Worm (Caenorhabditis elegans): ENCODE data around the gene F25E5.2.

DNA sequence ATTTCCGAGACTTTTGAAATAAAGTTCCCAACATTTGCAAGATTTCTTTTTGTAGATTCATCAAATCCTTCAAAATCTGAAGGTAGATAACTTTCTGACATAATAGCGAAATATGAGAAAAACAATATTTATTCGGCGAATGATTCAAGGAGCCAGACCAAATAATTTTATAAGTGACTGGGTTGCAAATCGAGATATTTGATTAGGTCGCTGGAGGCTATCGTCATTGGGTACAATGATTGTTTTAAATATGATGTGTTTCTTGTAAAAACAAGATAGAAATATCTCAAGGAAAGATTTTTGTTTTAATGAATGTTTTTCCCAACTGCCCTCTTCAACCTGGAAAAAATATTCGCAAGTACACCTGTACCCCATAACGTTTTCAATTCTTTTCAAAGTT lies 26.2 kb upstream of the F25E5.2 start, which contains the start of gene srw-69:
- no peak for TF ChIP-seq F13H6.1 (tag; optimal IDR thresholded peaks at IDR 0.05)
- no peak for TF ChIP-seq lsy-2 (tag; optimal IDR thresholded peaks at IDR 0.05)
- TF ChIP-seq lin-39 (tag; optimal IDR thresholded peaks at IDR 0.05): no peak
- TF ChIP-seq snpc-4 (tag; optimal IDR thresholded peaks at IDR 0.05): no peak
- no peak for TF ChIP-seq ceh-82 (tag; optimal IDR thresholded peaks at IDR 0.05)
- TF ChIP-seq elt-1 (tag; optimal IDR thresholded peaks at IDR 0.05): no peak
- no peak for TF ChIP-seq egl-27 (tag; optimal IDR thresholded peaks at IDR 0.05)
- no peak for TF ChIP-seq nhr-12 (tag; optimal IDR thresholded peaks at IDR 0.05)

All from whole organism, L2 larva.